Worm (Caenorhabditis elegans) whole organism, young adult: ENCODE measurements around the gene aptf-4.

Experiments
- F22D6.2 ChIP-seq: sonication (generic microtip); optimal IDR thresholded peaks from 2 replicates; lab custom pipeline; 2016; ENCODE audit warnings: mild to moderate bottlenecking, missing genetic modification characterization, missing compliant biosample characterization
- F23B12.7 ChIP-seq: sonication (generic microtip); optimal IDR thresholded peaks from 2 replicates; lab custom pipeline; 2017; ENCODE audit warnings: missing genetic modification characterization, mild to moderate bottlenecking, missing compliant biosample characterization, antibody characterized with exemption, moderate library complexity; ENCODE audit not compliant: insufficient read depth
- F49E8.2 ChIP-seq: sonication (generic microtip); optimal IDR thresholded peaks from 3 replicates; lab custom pipeline; 2017; ENCODE audit warnings: missing genetic modification characterization, mild to moderate bottlenecking, missing compliant biosample characterization, antibody characterized with exemption, moderate library complexity; ENCODE audit not compliant: insufficient read depth
- F52B5.7 ChIP-seq: sonication (generic microtip); optimal IDR thresholded peaks from 2 replicates; lab custom pipeline; 2016; ENCODE audit warnings: mild to moderate bottlenecking, missing genetic modification characterization, missing compliant biosample characterization
- K11D2.4 ChIP-seq: fragments of 200-800 bp; sonication (Bioruptor generic); IDR thresholded peaks from 2 replicates; pipeline ENCODE4 v1.3.6; 2022; ENCODE audit warnings: missing genetic modification reagents, missing genetic modification characterization, missing compliant biosample characterization
- Y56A3A.18 ChIP-seq: fragments of 200-800 bp; sonication (Bioruptor generic); IDR thresholded peaks from 2 replicates; pipeline ENCODE4 v1.3.6; 2022; ENCODE audit warnings: missing genetic modification reagents, missing genetic modification characterization, missing compliant biosample characterization
- Y95B8A.8 ChIP-seq: fragments of 200-800 bp; sonication (Bioruptor generic); IDR thresholded peaks from 2 replicates; pipeline ENCODE4 v1.3.6; 2022; ENCODE audit warnings: missing genetic modification reagents, missing genetic modification characterization, missing compliant biosample characterization
- ZK185.1 ChIP-seq: sonication (generic microtip); optimal IDR thresholded peaks from 2 replicates; lab custom pipeline; 2016; ENCODE audit warnings: mild to moderate bottlenecking, missing genetic modification characterization, missing compliant biosample characterization; ENCODE audit not compliant: poor library complexity, severe bottlenecking
- aptf-3 ChIP-seq: fragments of 200-800 bp; sonication (Bioruptor generic); IDR thresholded peaks from 2 replicates; pipeline ENCODE4 v1.3.6; 2022; ENCODE audit warnings: missing genetic modification characterization, missing compliant biosample characterization
- atf-7 ChIP-seq: sonication (generic microtip); optimal IDR thresholded peaks from 2 replicates; lab custom pipeline; 2017; ENCODE audit warnings: mild to moderate bottlenecking, missing genetic modification characterization, missing compliant biosample characterization
- ccch-3 ChIP-seq: fragments of 200-800 bp; sonication (Bioruptor generic); optimal IDR thresholded peaks from 2 replicates; lab custom pipeline; 2018; ENCODE audit warnings: mild to moderate bottlenecking, missing genetic modification characterization, missing compliant biosample characterization
- cebp-1 ChIP-seq, 2 experiments: fragments of 200-800 bp in 1 of 2; sonication (Bioruptor generic) in 1 of 2; sonication (generic microtip) in 1 of 2; IDR thresholded peaks in 1 of 2; optimal IDR thresholded peaks in 1 of 2; 2 replicates each; pipeline versions ENCODE4 v1.3.6 to Lab custom; 2017 to 2022; ENCODE audit warnings: missing compliant biosample characterization in 2 of 2, missing genetic modification characterization in 2 of 2, mild to moderate bottlenecking in 1 of 2, missing genetic modification reagents in 1 of 2, moderate library complexity in 1 of 2
- ceh-100 ChIP-seq: fragments of 200-800 bp; sonication (Bioruptor generic); IDR thresholded peaks from 2 replicates; pipeline ENCODE4 v1.3.6; 2022; ENCODE audit warnings: missing genetic modification reagents, missing genetic modification characterization, missing compliant biosample characterization
- ceh-40 ChIP-seq: fragments of 200-800 bp; sonication (Bioruptor generic); IDR thresholded peaks from 2 replicates; pipeline ENCODE4 v1.3.6; 2022; ENCODE audit warnings: missing genetic modification characterization, missing compliant biosample characterization
- ceh-79 ChIP-seq: sonication (generic microtip); optimal IDR thresholded peaks from 2 replicates; lab custom pipeline; 2017; ENCODE audit warnings: mild to moderate bottlenecking, missing genetic modification characterization, missing compliant biosample characterization
- egrh-3 ChIP-seq: fragments of 200-800 bp; sonication (Bioruptor generic); IDR thresholded peaks from 2 replicates; pipeline ENCODE4 v1.3.6; 2022; ENCODE audit warnings: missing genetic modification reagents, missing genetic modification characterization, missing compliant biosample characterization
- ekl-4 ChIP-seq: fragments of 200-800 bp; sonication (Bioruptor generic); IDR thresholded peaks from 2 replicates; pipeline ENCODE4 v1.3.6; 2022; ENCODE audit warnings: missing genetic modification reagents, missing genetic modification characterization, missing compliant biosample characterization
- ets-4 ChIP-seq: fragments of 200-800 bp; sonication (Bioruptor generic); optimal IDR thresholded peaks from 2 replicates; lab custom pipeline; 2018; ENCODE audit warnings: mild to moderate bottlenecking, missing genetic modification characterization, missing compliant biosample characterization
- fkh-3 ChIP-seq: sonication (generic microtip); optimal IDR thresholded peaks from 2 replicates; lab custom pipeline; 2016; ENCODE audit warnings: mild to moderate bottlenecking, missing genetic modification characterization, missing compliant biosample characterization
- hlh-12 ChIP-seq: sonication (generic microtip); optimal IDR thresholded peaks from 2 replicates; lab custom pipeline; 2016; ENCODE audit warnings: missing genetic modification characterization, missing compliant biosample characterization
- lin-26 ChIP-seq: fragments of 200-800 bp; sonication (Bioruptor generic); IDR thresholded peaks from 2 replicates; pipeline ENCODE4 v1.3.6; 2022; ENCODE audit warnings: missing genetic modification reagents, missing genetic modification characterization, missing compliant biosample characterization
- lin-35 ChIP-seq, 3 experiments: fragments of 150-350 bp in 2 of 3; sonication (generic microtip) in 1 of 3; optimal IDR thresholded peaks; 2 replicates each; lab custom pipeline; 2014 to 2018; ENCODE audit warnings: missing biosample characterization in 3 of 3, missing genetic modification characterization in 3 of 3, missing genetic modification reagents in 3 of 3
- lsl-1 ChIP-seq: fragments of 200-800 bp; sonication (Bioruptor generic); optimal IDR thresholded peaks from 2 replicates; lab custom pipeline; 2018; ENCODE audit warnings: mild to moderate bottlenecking, missing genetic modification characterization, moderate library complexity, missing compliant biosample characterization
- lsy-27 ChIP-seq: sonication (generic microtip); optimal IDR thresholded peaks from 2 replicates; lab custom pipeline; 2017; ENCODE audit warnings: missing genetic modification characterization, mild to moderate bottlenecking, missing compliant biosample characterization, antibody characterized with exemption, missing genotype, borderline replicate concordance; ENCODE audit not compliant: insufficient read depth
- madf-6 ChIP-seq: fragments of 200-800 bp; sonication (Bioruptor generic); IDR thresholded peaks from 2 replicates; pipeline ENCODE4 v1.3.6; 2022; ENCODE audit warnings: missing genetic modification reagents, missing genetic modification characterization, missing compliant biosample characterization
- madf-8 ChIP-seq: fragments of 200-800 bp; sonication (Bioruptor generic); conservative IDR thresholded peaks from 2 replicates; pipeline ENCODE4 v1.3.6; 2022; ENCODE audit warnings: missing genetic modification reagents, missing genetic modification characterization, missing compliant biosample characterization
- mcd-1 ChIP-seq: fragments of 200-800 bp; sonication (Bioruptor generic); IDR thresholded peaks from 2 replicates; pipeline ENCODE4 v1.3.6; 2022; ENCODE audit warnings: missing genetic modification reagents, missing genetic modification characterization, missing compliant biosample characterization
- mxl-1 ChIP-seq: sonication (generic microtip); optimal IDR thresholded peaks from 2 replicates; lab custom pipeline; 2016; ENCODE audit warnings: missing genetic modification characterization, missing compliant biosample characterization
- pha-4 ChIP-seq: fragments of 150-350 bp; sonication (generic microtip); optimal IDR thresholded peaks from 2 replicates; lab custom pipeline; 2014; ENCODE audit warnings: missing biosample characterization, missing genetic modification reagents, missing genetic modification characterization
- repo-1 ChIP-seq: sonication (generic microtip); optimal IDR thresholded peaks from 2 replicates; lab custom pipeline; 2017; ENCODE audit warnings: mild to moderate bottlenecking, missing genetic modification characterization, missing compliant biosample characterization
- sea-2 ChIP-seq: fragments of 200-800 bp; sonication (Bioruptor generic); IDR thresholded peaks from 2 replicates; pipeline ENCODE4 v1.3.6; 2022; ENCODE audit warnings: missing genetic modification characterization, missing compliant biosample characterization
- snpc-1.1 ChIP-seq: sonication (generic microtip); optimal IDR thresholded peaks from 2 replicates; lab custom pipeline; 2017; ENCODE audit warnings: missing genetic modification characterization, mild to moderate bottlenecking, missing compliant biosample characterization, antibody characterized with exemption, moderate library complexity, missing genotype, missing genetic modification reagents; ENCODE audit not compliant: insufficient read depth
- unc-62 ChIP-seq: fragments of 150-350 bp; optimal IDR thresholded peaks from 2 replicates; lab custom pipeline; 2014; ENCODE audit warnings: missing biosample characterization, missing genetic modification reagents, missing genetic modification characterization
- xnd-1 ChIP-seq: sonication (generic microtip); optimal IDR thresholded peaks from 2 replicates; lab custom pipeline; 2016; ENCODE audit warnings: missing genotype, missing genetic modification reagents, missing genetic modification characterization, missing compliant biosample characterization
- zfh-2 ChIP-seq: fragments of 200-800 bp; sonication (Bioruptor generic); conservative IDR thresholded peaks from 2 replicates; pipeline ENCODE4 v1.3.6; 2022; ENCODE audit warnings: missing genetic modification reagents, missing genetic modification characterization, missing compliant biosample characterization
- ztf-6 ChIP-seq: fragments of 200-800 bp; sonication (Bioruptor generic); IDR thresholded peaks from 2 replicates; pipeline ENCODE4 v1.3.6; 2022; ENCODE audit warnings: missing genetic modification reagents, missing genetic modification characterization, missing compliant biosample characterization

aptf-4 gene

ce11 chrII:8603567-8604359 lies 13.0 kb downstream of the aptf-4 start, which contains the start of gene suf-1 (continued):
- TF ChIP-seq snpc-1.1 (tag; lab: Kevin White, UChicago) (peak; percentile 64), lsy-27 (no peak), hlh-12 (tag; lab: Kevin White, UChicago) (no peak), lin-26 (GFP tag; lab: Robert Waterston, UW) (peak; percentile 73; the same call in 1 of the 2 replicates), mxl-1 (peak; percentile 29), madf-6 (peak; percentile 85), F23B12.7 (tag; lab: Kevin White, UChicago) (peak; percentile 61), unc-62 (GFP tag; lab: Kevin White, UChicago) (no peak), Y95B8A.8 (GFP tag; lab: Robert Waterston, UW) (0 out of 2 replicates have a peak, but pooled peaks have one; percentile 34), ceh-100 (GFP tag; lab: Robert Waterston, UW) (peak; percentile 32; the same call in 1 of the 2 replicates), ZK185.1 (tag; lab: Kevin White, UChicago) (peak; percentile 55), F52B5.7 (tag; lab: Kevin White, UChicago) (peak; percentile 22), mcd-1 (GFP tag; lab: Robert Waterston, UW) (peak; percentile 34; the same call in 1 of the 2 replicates), ceh-79 (tag; lab: Kevin White, UChicago) (no peak), cebp-1 (GFP tag; IDR thresholded peaks at IDR 0.05; lab: Robert Waterston, UW) (no peak), cebp-1 (tag; optimal IDR thresholded peaks at IDR 0.05; lab: Kevin White, UChicago) (no peak), ekl-4 (GFP tag; lab: Robert Waterston, UW) (peak; percentile 90), sea-2 (GFP tag; lab: Robert Waterston, UW) (no peak), ccch-3 (no peak), fkh-3 (tag; lab: Kevin White, UChicago) (no peak), ets-4 (no peak), repo-1 (tag; lab: Kevin White, UChicago) (no peak), K11D2.4 (GFP tag; lab: Robert Waterston, UW) (0 out of 2 replicates have a peak, but pooled peaks have one; percentile 10), Y56A3A.18 (GFP tag; lab: Robert Waterston, UW) (peak; percentile 75; the same call in 1 of the 2 replicates), pha-4 (no peak), lin-35 (GFP tag; optimal IDR thresholded peaks at IDR 0.05; lab: Kevin White, UChicago) (no peak), aptf-3 (GFP tag; lab: Robert Waterston, UW) (peak; percentile 13; the same call in 1 of the 2 replicates), egrh-3 (GFP tag; lab: Robert Waterston, UW) (no peak), zfh-2 (GFP tag; lab: Robert Waterston, UW) (no peak), F22D6.2 (no peak), ztf-6 (no peak), xnd-1 (tag; lab: Kevin White, UChicago) (peak; percentile 45), atf-7 (tag; lab: Kevin White, UChicago) (peak; percentile 56), madf-8 (peak; percentile 44; the same call in 1 of the 2 replicates)

- peak; percentile 16 for TF ChIP-seq F49E8.2 (tag; lab: Kevin White, UChicago)
- no peak for TF ChIP-seq ceh-40 (GFP tag; lab: Robert Waterston, UW)
- no peak for TF ChIP-seq lsl-1 (GFP tag; lab: Kevin White, UChicago)
- TF ChIP-seq, all 124 proteins: peak for 1
Observed at ce11 chrII:8606549-8606948, 15.8 kb downstream of the aptf-4 start, which contains the start of gene F28C6.8. Gene F28C6.8, plus strand, starts transcription at chrII:8606849.
